Worm (Caenorhabditis elegans) whole organism, L1 larva: ENCODE data around the gene C07B5.4.

Experiments used
- C04F5.9 ChIP-seq: sonication (generic microtip); optimal IDR thresholded peaks from 2 replicates; lab custom pipeline; 2016; ENCODE audit warnings: missing genetic modification characterization, missing compliant biosample characterization
- C16A3.4 ChIP-seq: fragments of 150-350 bp; optimal IDR thresholded peaks from 2 replicates; lab custom pipeline; 2014; ENCODE audit warnings: missing biosample characterization, missing genetic modification characterization
- C34B4.2 ChIP-seq: sonication (generic microtip); optimal IDR thresholded peaks from 2 replicates; lab custom pipeline; 2017; ENCODE audit warnings: mild to moderate bottlenecking, missing genetic modification characterization, missing compliant biosample characterization
- ama-1 ChIP-seq: fragments of 150-350 bp; optimal IDR thresholded peaks from 2 replicates; lab custom pipeline; 2014
- ceh-88 ChIP-seq: fragments of 200-800 bp; sonication (Bioruptor generic); IDR thresholded peaks from 2 replicates; pipeline ENCODE4 v1.3.6; 2022; ENCODE audit warnings: missing genetic modification characterization, missing compliant biosample characterization
- ceh-90 ChIP-seq: sonication (generic microtip); optimal IDR thresholded peaks from 2 replicates; lab custom pipeline; 2016; ENCODE audit warnings: missing genetic modification characterization, missing compliant biosample characterization
- dpl-1 ChIP-seq, 3 experiments: fragments of 150-350 bp in 2 of 3; sonication (generic microtip) in 1 of 3; optimal IDR thresholded peaks; 2 replicates each; lab custom pipeline; 2014 to 2017; ENCODE audit warnings: missing biosample characterization in 3 of 3, missing genetic modification characterization in 3 of 3, missing genetic modification reagents in 3 of 3
- dsc-1 ChIP-seq: sonication (generic microtip); optimal IDR thresholded peaks from 2 replicates; lab custom pipeline; 2016; ENCODE audit warnings: mild to moderate bottlenecking, missing genetic modification characterization, missing compliant biosample characterization
- efl-1 ChIP-seq, 4 experiments: fragments of 150-350 bp; optimal IDR thresholded peaks in 3 of 4; peaks in 1 of 4; 1 replicate in 1 of 4; 2 replicates in 3 of 4; lab custom pipeline; 2014; ENCODE audit warnings: missing biosample characterization in 2 of 4, missing genetic modification characterization in 2 of 4, missing genetic modification reagents in 2 of 4
- egl-13 ChIP-seq: sonication (generic microtip); optimal IDR thresholded peaks from 2 replicates; lab custom pipeline; 2016; ENCODE audit warnings: missing genotype, missing genetic modification reagents, missing genetic modification characterization, missing compliant biosample characterization
- egl-27 ChIP-seq, 2 experiments: fragments of 150-350 bp in 1 of 2; sonication (generic microtip); optimal IDR thresholded peaks; 3 replicates each; lab custom pipeline; 2017 to 2018; ENCODE audit warnings: missing biosample characterization in 2 of 2, missing genetic modification characterization in 2 of 2, missing genetic modification reagents in 2 of 2
- elt-3 ChIP-seq, 6 experiments: fragments of 150-350 bp in 1 of 6; sonication (generic microtip); optimal IDR thresholded peaks; 2 replicates each; lab custom pipeline; 2017 to 2018; ENCODE audit warnings: missing biosample characterization in 6 of 6, missing genetic modification characterization in 6 of 6, inconsistent platforms in 1 of 6
- ets-5 ChIP-seq: fragments of 200-800 bp; sonication (Bioruptor generic); IDR thresholded peaks from 2 replicates; pipeline ENCODE4 v1.3.6; 2022; ENCODE audit warnings: missing genetic modification characterization, missing compliant biosample characterization
- fkh-4 ChIP-seq: sonication (generic microtip); optimal IDR thresholded peaks from 2 replicates; lab custom pipeline; 2016; ENCODE audit warnings: missing compliant biosample characterization, missing genetic modification characterization, borderline replicate concordance
- fkh-8 ChIP-seq: sonication (generic microtip); optimal IDR thresholded peaks from 2 replicates; lab custom pipeline; 2016; ENCODE audit warnings: mild to moderate bottlenecking, missing genetic modification characterization, missing compliant biosample characterization
- hlh-17 ChIP-seq: fragments of 200-800 bp; sonication (Bioruptor generic); optimal IDR thresholded peaks from 2 replicates; lab custom pipeline; 2018; ENCODE audit warnings: missing genetic modification characterization, mild to moderate bottlenecking, missing compliant biosample characterization, moderate library complexity, borderline replicate concordance
- hpl-2 ChIP-seq: fragments of 150-350 bp; optimal IDR thresholded peaks from 2 replicates; lab custom pipeline; 2014; ENCODE audit warnings: missing biosample characterization, missing genetic modification reagents, missing genetic modification characterization
- irx-1 ChIP-seq: sonication (generic microtip); optimal IDR thresholded peaks from 2 replicates; lab custom pipeline; 2016; ENCODE audit warnings: missing genetic modification characterization, missing compliant biosample characterization
- lin-13 ChIP-seq: fragments of 150-350 bp; optimal IDR thresholded peaks from 2 replicates; lab custom pipeline; 2014; ENCODE audit warnings: missing biosample characterization, missing genetic modification reagents, missing genetic modification characterization
- lin-14 ChIP-seq: fragments of 200-800 bp; sonication (Bioruptor generic); optimal IDR thresholded peaks from 2 replicates; lab custom pipeline; 2018; ENCODE audit warnings: mild to moderate bottlenecking, missing genetic modification characterization, moderate library complexity, missing compliant biosample characterization
- lin-15B ChIP-seq: fragments of 150-350 bp; sonication (generic microtip); optimal IDR thresholded peaks from 3 replicates; lab custom pipeline; 2014; ENCODE audit warnings: missing biosample characterization, missing genetic modification characterization
- lin-35 ChIP-seq, 2 experiments: fragments of 150-350 bp; optimal IDR thresholded peaks; 2 replicates each; lab custom pipeline; 2014; ENCODE audit warnings: missing biosample characterization in 2 of 2, missing genetic modification characterization in 2 of 2, missing genetic modification reagents in 2 of 2
- lsy-2 ChIP-seq, 2 experiments: fragments of 150-350 bp; optimal IDR thresholded peaks; 2 replicates each; lab custom pipeline; 2014; ENCODE audit warnings: missing biosample characterization in 2 of 2, missing genetic modification characterization in 2 of 2
- mab-9 ChIP-seq: fragments of 200-800 bp; sonication (Bioruptor generic); IDR thresholded peaks from 2 replicates; pipeline ENCODE4 v1.3.6; 2022; ENCODE audit warnings: missing genetic modification reagents, missing genetic modification characterization, missing compliant biosample characterization
- mdl-1 ChIP-seq, 2 experiments: fragments of 150-350 bp; optimal IDR thresholded peaks; 2 replicates each; lab custom pipeline; 2014 to 2017; ENCODE audit warnings: missing biosample characterization in 2 of 2, missing genetic modification characterization in 2 of 2, inconsistent platforms in 1 of 2
- nhr-12 ChIP-seq: sonication (generic microtip); optimal IDR thresholded peaks from 2 replicates; lab custom pipeline; 2017; ENCODE audit warnings: missing biosample characterization, missing genetic modification characterization
- nhr-19 ChIP-seq: fragments of 200-800 bp; sonication (Bioruptor generic); conservative IDR thresholded peaks from 2 replicates; pipeline ENCODE4 v1.3.6; 2022; ENCODE audit warnings: missing genetic modification characterization, missing compliant biosample characterization
- nhr-20 ChIP-seq: sonication (generic microtip); optimal IDR thresholded peaks from 2 replicates; lab custom pipeline; 2016; ENCODE audit warnings: mild to moderate bottlenecking, missing genetic modification characterization, missing compliant biosample characterization
- nhr-237 ChIP-seq: fragments of 150-350 bp; optimal IDR thresholded peaks from 2 replicates; lab custom pipeline; 2014; ENCODE audit warnings: missing biosample characterization, missing genetic modification characterization
- nhr-47 ChIP-seq: sonication (generic microtip); optimal IDR thresholded peaks from 2 replicates; lab custom pipeline; 2016; ENCODE audit warnings: mild to moderate bottlenecking, missing genetic modification characterization, moderate library complexity, missing compliant biosample characterization
- nhr-76 ChIP-seq: sonication (generic microtip); optimal IDR thresholded peaks from 2 replicates; lab custom pipeline; 2017; ENCODE audit warnings: missing biosample characterization, missing genetic modification characterization
- nhr-77 ChIP-seq: fragments of 150-350 bp; optimal IDR thresholded peaks from 2 replicates; lab custom pipeline; 2014; ENCODE audit warnings: missing biosample characterization, missing genetic modification characterization
- nhr-84 ChIP-seq: sonication (generic microtip); optimal IDR thresholded peaks from 2 replicates; lab custom pipeline; 2017; ENCODE audit warnings: missing biosample characterization, missing genetic modification characterization
- nhr-85 ChIP-seq: sonication (generic microtip); peaks from one replicate; lab custom pipeline; 2016; ENCODE audit warnings: missing genetic modification characterization, inconsistent platforms, missing compliant biosample characterization
- nhr-90 ChIP-seq: sonication (generic microtip); optimal IDR thresholded peaks from 2 replicates; lab custom pipeline; 2016; ENCODE audit warnings: mild to moderate bottlenecking, missing genetic modification characterization, missing compliant biosample characterization; ENCODE audit not compliant: poor library complexity
- pqm-1 ChIP-seq: sonication (generic microtip); optimal IDR thresholded peaks from 3 replicates; lab custom pipeline; 2017; ENCODE audit warnings: missing biosample characterization, missing genetic modification characterization
- rnt-1 ChIP-seq: sonication (generic microtip); optimal IDR thresholded peaks from 2 replicates; lab custom pipeline; 2016; ENCODE audit warnings: mild to moderate bottlenecking, missing genetic modification characterization, moderate library complexity, missing compliant biosample characterization
- skn-1 ChIP-seq: fragments of 150-350 bp; optimal IDR thresholded peaks from 2 replicates; lab custom pipeline; 2014; ENCODE audit warnings: missing biosample characterization, missing genetic modification characterization
- snpc-4 ChIP-seq: fragments of 150-350 bp; optimal IDR thresholded peaks from 2 replicates; lab custom pipeline; 2014; ENCODE audit warnings: missing biosample characterization, missing genetic modification characterization
- snu-23 ChIP-seq: sonication (generic microtip); optimal IDR thresholded peaks from 2 replicates; lab custom pipeline; 2016; ENCODE audit warnings: missing genetic modification characterization, missing compliant biosample characterization
- sptf-1 ChIP-seq: fragments of 150-350 bp; optimal IDR thresholded peaks from 2 replicates; lab custom pipeline; 2014; ENCODE audit warnings: missing biosample characterization, missing genetic modification characterization
- sup-37 ChIP-seq: fragments of 200-800 bp; sonication (Bioruptor generic); optimal IDR thresholded peaks from 2 replicates; lab custom pipeline; 2018; ENCODE audit warnings: mild to moderate bottlenecking, missing genetic modification characterization, missing compliant biosample characterization
- tbx-2 ChIP-seq: sonication (generic microtip); optimal IDR thresholded peaks from 2 replicates; lab custom pipeline; 2016; ENCODE audit warnings: missing genetic modification characterization, missing compliant biosample characterization
- tlp-1 ChIP-seq: fragments of 150-350 bp; optimal IDR thresholded peaks from 2 replicates; lab custom pipeline; 2014; ENCODE audit warnings: missing biosample characterization, missing genetic modification characterization
- unc-130 ChIP-seq: fragments of 150-350 bp; optimal IDR thresholded peaks from 2 replicates; lab custom pipeline; 2017; ENCODE audit warnings: missing biosample characterization, missing genetic modification characterization, inconsistent platforms
- unc-86 ChIP-seq: sonication (generic microtip); optimal IDR thresholded peaks from 2 replicates; lab custom pipeline; 2016; ENCODE audit warnings: missing genetic modification characterization, missing compliant biosample characterization
- unc-98 ChIP-seq: fragments of 200-800 bp; sonication (Bioruptor generic); IDR thresholded peaks from 2 replicates; pipeline ENCODE4 v1.3.6; 2022; ENCODE audit warnings: missing genetic modification characterization, missing compliant biosample characterization
- vab-15 ChIP-seq: sonication (generic microtip); optimal IDR thresholded peaks from 2 replicates; lab custom pipeline; 2017; ENCODE audit warnings: missing genotype, mild to moderate bottlenecking, missing genetic modification characterization, missing compliant biosample characterization
- zag-1 ChIP-seq: fragments of 150-350 bp; optimal IDR thresholded peaks from 2 replicates; lab custom pipeline; 2014; ENCODE audit warnings: missing biosample characterization, missing genetic modification characterization
- zip-4 ChIP-seq: fragments of 200-800 bp; sonication (Bioruptor generic); optimal IDR thresholded peaks from 2 replicates; lab custom pipeline; 2018; ENCODE audit warnings: mild to moderate bottlenecking, missing genetic modification characterization, moderate library complexity, missing compliant biosample characterization
- ztf-11 ChIP-seq, 2 experiments: sonication (generic microtip); optimal IDR thresholded peaks; 2 replicates each; lab custom pipeline; 2016 to 2017; ENCODE audit warnings: missing genetic modification characterization in 2 of 2, missing biosample characterization in 1 of 2, missing compliant biosample characterization in 1 of 2

C07B5.4 gene

DNA sequence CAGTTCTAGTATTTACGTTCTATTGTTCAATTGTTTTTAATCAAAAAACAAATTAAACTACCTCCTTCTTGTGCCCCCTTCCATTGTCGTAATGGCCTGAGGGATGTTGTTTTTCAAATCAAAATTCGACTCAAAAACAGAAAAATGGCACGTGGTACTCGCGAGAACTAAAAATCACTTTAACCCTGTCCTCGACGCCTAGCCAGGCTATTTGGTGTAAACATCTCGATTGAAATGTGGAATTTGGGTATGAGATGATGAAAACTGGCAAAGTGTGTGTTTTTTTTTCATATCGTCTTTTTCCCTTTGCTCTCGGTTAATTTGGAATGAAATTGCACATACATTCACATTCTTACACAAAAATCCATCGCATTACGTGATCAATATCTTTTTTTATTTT is 17.2 kb downstream of the C07B5.4 start:
- TF ChIP-seq nhr-19 (GFP tag; lab: Robert Waterston, UW) (no peak), zip-4 (GFP tag; lab: Kevin White, UChicago) (no peak), egl-13 (tag; lab: Kevin White, UChicago) (no peak), ets-5 (GFP tag; lab: Robert Waterston, UW) (no peak), snpc-4 (tag; lab: Kevin White, UChicago) (no peak), unc-130 (tag; lab: Kevin White, UChicago) (no peak), C16A3.4 (tag; lab: Kevin White, UChicago) (no peak), snu-23 (GFP tag; lab: Kevin White, UChicago) (peak; percentile 39), dsc-1 (no peak), nhr-20 (peak; percentile 7), sup-37 (GFP tag; lab: Kevin White, UChicago) (no peak), lin-15B (no peak), lin-13 (GFP tag; lab: Kevin White, UChicago) (no peak), nhr-84 (no peak), nhr-237 (no peak), ceh-88 (GFP tag; lab: Robert Waterston, UW) (no peak), efl-1 (optimal IDR thresholded peaks at IDR 0.05; lab: Kevin White, UChicago) (no peak), efl-1 (GFP tag; optimal IDR thresholded peaks at IDR 0.05 in 1 of 2; lab: Kevin White, UChicago) (peak in 1 of 2 experiments; percentile 89), mab-9 (GFP tag; lab: Robert Waterston, UW) (no peak), lin-35 (GFP tag; optimal IDR thresholded peaks at IDR 0.05; lab: Kevin White, UChicago) (peak in 1 of 2 experiments; percentile 3), skn-1 (tag; lab: Kevin White, UChicago) (no peak), zag-1 (tag; lab: Kevin White, UChicago) (no peak), nhr-77 (tag; lab: Kevin White, UChicago) (no peak), nhr-90 (tag; lab: Kevin White, UChicago) (no peak), C04F5.9 (tag; lab: Kevin White, UChicago) (no peak), unc-98 (GFP tag; lab: Robert Waterston, UW) (no peak), nhr-47 (tag; lab: Kevin White, UChicago) (no peak), dpl-1 (GFP tag; optimal IDR thresholded peaks at IDR 0.05; lab: Kevin White, UChicago) (no peak), nhr-85 (tag; lab: Kevin White, UChicago) (peak; percentile 44), sptf-1 (tag; lab: Kevin White, UChicago) (no peak), vab-15 (tag; lab: Kevin White, UChicago) (peak; percentile 64), ceh-90 (no peak), C34B4.2 (tag; lab: Kevin White, UChicago) (no peak), lin-14 (GFP tag; lab: Kevin White, UChicago) (peak; percentile 39), nhr-12 (no peak), hpl-2 (GFP tag; lab: Kevin White, UChicago) (no peak), mdl-1 (tag; optimal IDR thresholded peaks at IDR 0.05; lab: Kevin White, UChicago) (peak in 1 of 2 experiments; percentile 18), lsy-2 (tag; optimal IDR thresholded peaks at IDR 0.05; lab: Kevin White, UChicago) (no peak)

DNA sequence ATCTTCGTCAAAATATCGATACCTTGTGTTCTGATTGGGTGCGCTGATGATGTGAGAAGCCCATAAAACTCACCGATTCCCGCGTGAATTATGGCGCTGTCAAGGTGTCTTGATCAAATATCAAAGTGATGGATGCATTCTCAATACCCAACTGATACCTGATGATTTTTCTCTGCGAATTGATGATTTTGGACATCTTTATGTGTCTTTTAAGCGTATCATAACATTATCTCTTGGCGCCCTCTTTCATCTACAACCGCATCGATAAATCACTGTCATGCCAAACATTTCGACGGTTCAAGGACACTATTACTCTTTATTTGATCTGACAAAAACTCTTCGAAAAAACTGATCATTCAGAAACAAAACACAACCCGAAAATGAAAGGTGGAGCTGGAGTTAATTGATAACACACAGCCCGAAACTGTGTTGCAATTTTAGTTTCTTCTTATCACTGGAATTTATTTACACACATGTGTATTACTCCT is 17.8 kb downstream of the C07B5.4 start:
- TF ChIP-seq nhr-47 (tag; lab: Kevin White, UChicago) (peak; percentile 16), nhr-90 (tag; lab: Kevin White, UChicago) (peak; percentile 57), fkh-8 (tag; lab: Kevin White, UChicago) (no peak), ztf-11 (tag; optimal IDR thresholded peaks at IDR 0.05; lab: Kevin White, UChicago) (no peak), rnt-1 (tag; lab: Kevin White, UChicago) (peak; percentile 32), C04F5.9 (tag; lab: Kevin White, UChicago) (no peak), egl-27 (tag; optimal IDR thresholded peaks at IDR 0.05; lab: Kevin White, UChicago) (peak in 1 of 2 experiments; percentile 3), ceh-88 (GFP tag; lab: Robert Waterston, UW) (no peak), tlp-1 (no peak), ama-1 (lab: Kevin White, UChicago) (no peak), elt-3 (tag; optimal IDR thresholded peaks at IDR 0.05; lab: Kevin White, UChicago) (peak in 5 of 6 experiments; percentile 64 to 96 (median 80)), unc-86 (no peak), dsc-1 (no peak), hpl-2 (GFP tag; lab: Kevin White, UChicago) (no peak), nhr-12 (no peak), sptf-1 (tag; lab: Kevin White, UChicago) (no peak), nhr-76 (tag; lab: Kevin White, UChicago) (no peak), tbx-2 (tag; lab: Kevin White, UChicago) (peak; percentile 34), fkh-4 (tag; lab: Kevin White, UChicago) (no peak), hlh-17 (GFP tag; lab: Kevin White, UChicago) (no peak), sup-37 (GFP tag; lab: Kevin White, UChicago) (no peak), nhr-20 (peak; percentile 69), nhr-19 (GFP tag; lab: Robert Waterston, UW) (peak; percentile 36), pqm-1 (tag; lab: Kevin White, UChicago) (no peak), irx-1 (tag; lab: Kevin White, UChicago) (peak; percentile 49)
